Fruit fly (Drosophila melanogaster) Kc167 (cell line): ENCODE measurements around the gene Tctp.

Experiments
- Myc ChIP-seq: fragments of >200 bp; optimal IDR thresholded peaks from 2 replicates; lab custom pipeline; 2017; ENCODE audit warnings: missing external identifiers
- Sin3A ChIP-seq: fragments of >200 bp; optimal IDR thresholded peaks from 2 replicates; lab custom pipeline; 2018; ENCODE audit warnings: missing external identifiers
- h ChIP-seq: fragments of >200 bp; optimal IDR thresholded peaks from 3 replicates; lab custom pipeline; 2018; ENCODE audit warnings: missing external identifiers
- insv ChIP-seq: fragments of >200 bp; optimal IDR thresholded peaks from 3 replicates; lab custom pipeline; 2018; ENCODE audit warnings: missing external identifiers
- psq ChIP-seq: fragments of >200 bp; optimal IDR thresholded peaks from 2 replicates; lab custom pipeline; 2017; ENCODE audit warnings: missing external identifiers
- ttk ChIP-seq: sonication (Bioruptor generic); optimal IDR thresholded peaks from 2 replicates; lab custom pipeline; 2017; ENCODE audit warnings: missing external identifiers

Tctp gene

DNA sequence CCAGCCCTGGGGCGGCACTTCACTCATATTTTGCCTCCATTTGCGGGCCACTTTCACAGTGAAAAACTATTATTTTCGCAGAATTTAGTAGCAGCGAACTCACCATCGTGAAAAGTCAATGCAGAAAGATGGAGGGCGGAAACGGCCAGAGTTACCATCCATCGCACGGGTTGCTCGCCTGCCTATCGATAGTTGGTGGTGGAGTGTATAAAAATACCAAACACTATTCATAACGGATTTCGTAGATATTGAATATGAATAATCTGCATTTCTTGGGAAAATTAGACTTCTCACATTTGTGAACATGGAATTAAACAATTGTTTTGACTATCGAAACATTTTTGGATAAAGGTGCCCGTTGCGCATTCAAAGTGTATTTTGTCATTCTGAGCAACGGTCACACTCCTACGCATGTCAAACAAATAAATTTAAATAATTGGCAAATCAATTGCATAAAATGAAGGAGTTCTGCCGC, 6.1 kb downstream of the Tctp start, which contains the start of the genes RpS25 and CG4820:
Gene RpS25, minus strand, starts transcription at position 132 of the 475 bp plus-strand sequence.
Gene CG4820, plus strand, starts transcription at position 380 of the 475 bp plus-strand sequence.
- TF ChIP-seq ttk (no peak), insv (lab: Kevin White, UChicago) (no peak), h (lab: Kevin White, UChicago) (no peak), Myc (lab: Kevin White, UChicago) (no peak), psq (no peak), Sin3A (lab: Kevin White, UChicago) (no peak)

DNA sequence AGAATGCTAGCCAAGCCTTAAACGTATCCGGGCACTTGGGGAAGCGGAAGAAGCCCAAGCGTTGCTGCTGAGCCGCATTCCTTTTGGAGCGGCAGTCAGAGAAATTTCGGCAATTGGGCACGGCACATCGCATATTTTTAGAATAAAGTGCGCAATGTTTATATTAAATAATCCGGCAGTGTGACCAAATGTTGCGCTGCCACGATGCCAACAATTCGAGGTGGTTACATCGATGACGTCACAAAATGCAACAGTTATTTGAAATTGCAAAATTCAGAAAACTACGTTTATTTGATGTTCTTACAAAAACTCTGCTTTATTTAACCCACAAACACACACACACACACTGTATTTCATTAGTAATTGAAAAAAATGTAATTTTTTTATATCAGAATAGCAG, 9.8 kb downstream of the Tctp start, which contains the start of gene CG6689:
Gene CG6689, minus strand, starts transcription at position 182 of the 400 bp plus-strand sequence.
- TF ChIP-seq psq (no peak), Sin3A (lab: Kevin White, UChicago) (no peak), insv (lab: Kevin White, UChicago) (no peak), ttk (no peak), Myc (lab: Kevin White, UChicago) (no peak), h (lab: Kevin White, UChicago) (no peak)

DNA sequence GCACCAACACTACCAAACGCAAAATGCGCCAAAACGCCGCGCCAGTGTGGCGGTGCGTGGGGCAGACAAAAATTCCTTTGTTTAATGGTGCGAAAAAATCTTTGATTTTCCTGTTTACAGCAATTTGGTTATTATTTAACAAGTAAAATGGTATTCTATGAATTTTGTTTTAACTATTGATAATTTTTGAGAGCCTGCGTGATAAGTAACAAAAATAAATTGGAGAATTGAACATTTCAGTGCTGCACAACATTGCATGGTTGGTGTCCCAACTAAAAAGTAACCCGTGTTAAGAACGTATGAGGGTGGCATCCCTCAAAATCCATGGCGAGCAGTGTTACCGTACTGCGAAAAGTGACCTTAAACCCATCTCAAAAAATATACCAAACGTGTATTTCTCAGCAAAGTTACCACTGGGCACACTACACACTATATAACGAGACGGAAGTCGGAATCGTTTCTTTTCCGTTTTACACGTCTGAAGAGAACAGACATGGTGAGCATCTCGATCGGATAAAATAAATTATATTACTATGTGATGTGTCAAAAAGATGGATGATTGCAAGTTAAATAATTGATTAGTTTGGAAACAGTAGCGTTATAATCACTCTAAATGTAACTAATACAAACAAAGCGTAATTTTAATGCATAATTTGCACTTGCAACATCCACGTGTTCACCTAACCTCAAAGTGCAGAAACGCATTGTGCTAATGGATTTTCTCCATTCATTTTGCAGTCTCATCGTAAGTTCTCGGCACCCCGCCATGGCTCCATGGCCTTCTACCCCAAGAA, 11.6 kb downstream of the Tctp start, which contains the start of the genes CG6693 and RpL3:
Gene CG6693, minus strand, starts transcription at position 203 of the 794 bp plus-strand sequence.
Gene RpL3, plus strand, starts transcription at position 458 of the 794 bp plus-strand sequence.
- no peak for TF ChIP-seq Myc (lab: Kevin White, UChicago)
- no peak for TF ChIP-seq psq
- TF ChIP-seq h (lab: Kevin White, UChicago), result no peak
- no peak for TF ChIP-seq insv (lab: Kevin White, UChicago)
- no peak for TF ChIP-seq Sin3A (lab: Kevin White, UChicago)
- TF ChIP-seq ttk, result no peak

- no peak for TF ChIP-seq h (lab: Kevin White, UChicago)
- no peak for TF ChIP-seq ttk
- no peak for TF ChIP-seq psq
- TF ChIP-seq insv (lab: Kevin White, UChicago), result no peak
Observed at dm6 chr3R:11222587-11222986, 12.5 kb downstream of the Tctp start.

DNA sequence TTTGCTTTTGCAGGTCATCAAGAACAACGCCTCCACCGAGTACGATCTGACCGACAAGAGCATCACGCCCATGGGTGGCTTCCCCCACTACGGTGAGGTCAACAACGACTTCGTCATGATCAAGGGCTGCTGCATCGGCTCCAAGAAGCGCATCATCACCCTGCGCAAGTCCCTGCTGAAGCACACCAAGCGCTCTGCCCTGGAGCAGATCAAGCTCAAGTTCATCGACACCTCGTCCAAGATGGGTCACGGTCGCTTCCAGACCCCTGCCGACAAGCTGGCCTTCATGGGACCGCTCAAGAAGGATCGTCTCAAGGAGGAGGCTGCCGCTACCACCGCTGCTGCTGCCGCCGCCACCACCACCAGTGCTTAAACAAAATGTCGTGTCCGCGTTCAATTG, 14.4 kb downstream of the Tctp start:
- no peak for TF ChIP-seq ttk
- TF ChIP-seq psq, result no peak
- no peak for TF ChIP-seq Myc (lab: Kevin White, UChicago)
- no peak for TF ChIP-seq insv (lab: Kevin White, UChicago)
- no peak for TF ChIP-seq Sin3A (lab: Kevin White, UChicago)

DNA sequence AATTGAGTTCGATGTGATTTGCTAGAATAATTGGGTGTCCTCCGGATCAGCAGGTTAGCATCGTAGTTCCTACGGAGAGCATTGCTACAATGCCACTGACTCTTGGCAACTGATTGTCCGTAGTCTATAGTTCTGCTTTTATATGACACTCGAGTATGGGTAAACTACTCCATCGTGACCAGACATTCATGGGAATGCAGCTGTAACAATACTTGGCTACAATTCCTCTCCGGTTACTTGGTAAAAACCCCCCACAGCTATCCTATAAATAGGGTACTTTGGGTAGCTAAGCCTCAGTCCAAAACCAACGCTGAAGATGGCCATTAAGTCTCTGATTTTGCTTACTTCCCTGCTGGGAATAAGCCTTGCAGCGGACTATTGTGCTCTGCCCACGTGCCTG, 15.2 kb downstream of the Tctp start, which contains the start of gene scpr-C:
Gene scpr-C, plus strand, starts transcription at position 301 of the 400 bp plus-strand sequence.
- TF ChIP-seq insv (lab: Kevin White, UChicago) (no peak), psq (no peak), Sin3A (lab: Kevin White, UChicago) (no peak), Myc (lab: Kevin White, UChicago) (no peak), h (lab: Kevin White, UChicago) (no peak), ttk (no peak)

- TF ChIP-seq ttk, result no peak
- TF ChIP-seq h (lab: Kevin White, UChicago), result no peak
- no peak for TF ChIP-seq insv (lab: Kevin White, UChicago)
- no peak for TF ChIP-seq psq
- TF ChIP-seq Myc (lab: Kevin White, UChicago), result no peak
- no peak for TF ChIP-seq Sin3A (lab: Kevin White, UChicago)
Observed at dm6 chr3R:11226496-11226895, 16.4 kb downstream of the Tctp start, which contains the start of gene CG17726. Gene CG17726, plus strand, starts transcription at chr3R:11226762.

- TF ChIP-seq h (lab: Kevin White, UChicago), result no peak
Observed at dm6 chr3R:11230392-11230791, 20.3 kb downstream of the Tctp start, which contains the start of gene GCC88. Gene GCC88, minus strand, starts transcription at chr3R:11230600.

DNA sequence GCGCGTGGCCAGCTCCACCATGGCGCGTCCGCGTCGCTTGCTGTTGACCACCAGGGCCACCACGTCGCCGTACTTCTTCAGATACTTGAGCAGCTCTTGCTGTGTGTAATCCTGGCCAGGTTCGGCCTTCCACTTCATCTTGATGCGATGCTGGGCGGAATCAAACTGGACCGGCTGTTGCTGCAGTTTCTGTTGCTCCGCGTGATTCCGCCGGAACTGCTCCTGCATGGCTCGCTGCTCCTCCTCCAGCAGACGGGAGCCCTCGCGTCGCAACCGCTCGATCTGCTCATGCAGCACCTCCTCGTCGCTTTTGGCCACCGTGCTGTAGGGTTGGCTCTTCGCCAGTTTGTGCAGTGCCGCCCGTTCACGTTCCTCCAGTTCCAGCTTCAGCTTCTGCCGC, 21.0 kb downstream of the Tctp start:
- TF ChIP-seq Myc (lab: Kevin White, UChicago) (no peak), ttk (peak; percentile 67)

DNA sequence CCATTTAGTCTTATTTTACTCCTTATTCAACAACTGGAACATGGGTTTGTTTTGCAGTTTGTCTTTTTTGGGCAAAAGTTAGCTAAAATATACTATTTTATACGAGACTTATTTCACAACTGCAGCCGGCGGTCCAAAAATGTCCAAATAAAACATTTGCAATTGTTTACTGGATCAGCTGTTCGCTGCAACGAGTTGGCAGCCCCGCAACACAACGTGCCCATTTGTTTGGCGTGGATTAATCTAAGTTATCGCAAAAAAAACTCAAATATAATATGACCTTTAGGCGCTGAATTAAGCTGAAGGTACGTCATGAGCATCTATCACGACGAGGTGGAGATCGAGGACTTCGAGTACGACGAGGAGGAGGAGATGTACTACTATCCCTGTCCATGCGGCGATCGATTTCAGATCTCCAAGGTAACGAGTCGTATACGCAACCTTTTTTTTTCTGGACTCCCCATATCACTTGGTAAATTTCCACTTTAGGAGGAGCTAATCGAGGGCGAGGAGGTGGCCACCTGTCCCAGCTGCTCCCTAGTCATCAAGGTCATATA, 21.7 kb downstream of the Tctp start, which contains the start of the genes CG17187 and Dph3:
Gene CG17187, minus strand, starts transcription at position 175 of the 557 bp plus-strand sequence.
Gene Dph3, plus strand, starts transcription at position 208 of the 557 bp plus-strand sequence.
- TF ChIP-seq psq (no peak), insv (lab: Kevin White, UChicago) (no peak), Sin3A (lab: Kevin White, UChicago) (no peak), Myc (lab: Kevin White, UChicago) (no peak), h (lab: Kevin White, UChicago) (no peak), ttk (no peak)

DNA sequence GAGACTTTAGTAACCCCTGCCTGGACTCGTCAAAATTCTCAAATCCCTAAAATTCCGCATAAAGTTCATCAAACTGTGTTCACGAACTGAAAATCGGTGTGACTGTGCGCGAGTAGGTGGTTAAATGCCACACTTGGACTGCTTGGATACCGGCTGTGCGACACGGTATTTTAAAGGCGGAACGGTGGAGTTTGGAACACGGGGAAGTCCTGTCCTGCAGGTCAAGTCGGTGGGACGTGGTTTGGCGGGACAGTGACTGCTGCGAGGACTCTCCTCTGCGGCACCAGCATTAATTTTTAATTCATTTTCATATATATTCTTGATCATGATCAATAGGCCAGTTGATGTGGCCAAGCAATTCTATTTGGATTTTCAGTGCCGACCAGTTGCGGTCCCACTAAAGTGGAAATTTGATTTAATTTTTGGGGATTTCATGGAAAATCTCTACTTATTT, 24.9 kb downstream of the Tctp start, which contains the start of the genes Arfip and CG17721:
Gene Arfip, minus strand, starts transcription at position 96 of the 454 bp plus-strand sequence.
Gene CG17721, plus strand, starts transcription at position 223 of the 454 bp plus-strand sequence.
- no peak for TF ChIP-seq h (lab: Kevin White, UChicago)
- TF ChIP-seq Sin3A (lab: Kevin White, UChicago), result no peak
- no peak for TF ChIP-seq insv (lab: Kevin White, UChicago)
- TF ChIP-seq Myc (lab: Kevin White, UChicago), result no peak
- no peak for TF ChIP-seq ttk
- TF ChIP-seq psq, result no peak

- TF ChIP-seq insv (lab: Kevin White, UChicago) (no peak), Sin3A (lab: Kevin White, UChicago) (no peak), h (lab: Kevin White, UChicago) (no peak), psq (no peak), Myc (lab: Kevin White, UChicago) (no peak)
Observed at dm6 chr3R:11236041-11236440, 26.0 kb downstream of the Tctp start, which contains the start of gene CG31441. Gene CG31441, plus strand, starts transcription at chr3R:11236286.
